Worm (Caenorhabditis elegans) whole organism, L4 larva: ENCODE results near the gene trap-2.

Experiments used
- F26F4.8 ChIP-seq: fragments of 200-800 bp; sonication (Bioruptor generic); conservative IDR thresholded peaks from 2 replicates; pipeline ENCODE4 v1.3.6; 2022; ENCODE audit warnings: missing genetic modification characterization, missing compliant biosample characterization
- F37D6.2 ChIP-seq: sonication (generic microtip); optimal IDR thresholded peaks from 2 replicates; lab custom pipeline; 2016; ENCODE audit warnings: mild to moderate bottlenecking, missing genetic modification characterization, missing compliant biosample characterization
- F49E8.2 ChIP-seq: sonication (generic microtip); optimal IDR thresholded peaks from 2 replicates; lab custom pipeline; 2016; ENCODE audit warnings: missing compliant biosample characterization, mild to moderate bottlenecking, missing genetic modification characterization, borderline replicate concordance
- T20F7.1 ChIP-seq: fragments of 200-800 bp; sonication (Bioruptor generic); optimal IDR thresholded peaks from 2 replicates; lab custom pipeline; 2018; ENCODE audit warnings: mild to moderate bottlenecking, missing genetic modification characterization, missing compliant biosample characterization
- T26A8.4 ChIP-seq: fragments of 200-800 bp; sonication (Bioruptor generic); IDR thresholded peaks from 2 replicates; pipeline ENCODE4 v1.3.6; 2022; ENCODE audit warnings: missing genetic modification characterization, missing compliant biosample characterization
- Y5F2A.4 ChIP-seq: fragments of 200-800 bp; sonication (Bioruptor generic); optimal IDR thresholded peaks from 2 replicates; lab custom pipeline; 2018; ENCODE audit warnings: mild to moderate bottlenecking, missing genetic modification characterization, missing compliant biosample characterization
- Y75B8A.6 ChIP-seq: fragments of 200-800 bp; sonication (Bioruptor generic); IDR thresholded peaks from 2 replicates; pipeline ENCODE4 v1.3.6; 2022; ENCODE audit warnings: missing genetic modification reagents, missing genetic modification characterization, missing compliant biosample characterization
- ZK337.2 ChIP-seq: fragments of 200-800 bp; sonication (Bioruptor generic); IDR thresholded peaks from 2 replicates; pipeline ENCODE4 v1.3.6; 2022; ENCODE audit warnings: missing genetic modification reagents, missing genetic modification characterization, missing compliant biosample characterization
- aha-1 ChIP-seq: fragments of 150-350 bp; peaks from one replicate; lab custom pipeline; 2014; ENCODE audit warnings: missing biosample characterization, missing genetic modification characterization
- ama-1 ChIP-seq: fragments of 150-350 bp; optimal IDR thresholded peaks from 2 replicates; lab custom pipeline; 2014; ENCODE audit warnings: inconsistent platforms, mixed read lengths
- ceh-28 ChIP-seq: fragments of 150-350 bp; optimal IDR thresholded peaks from 2 replicates; lab custom pipeline; 2014; ENCODE audit warnings: missing biosample characterization, missing genetic modification reagents, missing genetic modification characterization
- ceh-62 ChIP-seq: sonication (generic microtip); optimal IDR thresholded peaks from 2 replicates; lab custom pipeline; 2017; ENCODE audit warnings: missing biosample characterization, missing genetic modification characterization
- ctbp-1 ChIP-seq: fragments of 200-800 bp; sonication (Bioruptor generic); IDR thresholded peaks from 2 replicates; pipeline ENCODE4 v1.3.6; 2022; ENCODE audit warnings: missing genetic modification reagents, missing genetic modification characterization, missing compliant biosample characterization
- daf-12 ChIP-seq: fragments of 150-350 bp; optimal IDR thresholded peaks from 2 replicates; lab custom pipeline; 2014; ENCODE audit warnings: missing biosample characterization, missing genetic modification reagents, missing genetic modification characterization
- dmd-6 ChIP-seq: fragments of 200-800 bp; sonication (Bioruptor generic); IDR thresholded peaks from 2 replicates; pipeline ENCODE4 v1.3.6; 2022; ENCODE audit warnings: missing genetic modification reagents, missing genetic modification characterization, missing compliant biosample characterization
- dmd-8 ChIP-seq: fragments of 200-800 bp; sonication (Bioruptor generic); IDR thresholded peaks from 2 replicates; pipeline ENCODE4 v1.3.6; 2022; ENCODE audit warnings: missing genetic modification characterization, missing compliant biosample characterization
- dmd-9 ChIP-seq: fragments of 200-800 bp; sonication (Bioruptor generic); IDR thresholded peaks from 2 replicates; pipeline ENCODE4 v1.3.6; 2022; ENCODE audit warnings: missing genetic modification reagents, missing genetic modification characterization, missing compliant biosample characterization
- dpl-1 ChIP-seq: fragments of 150-350 bp; optimal IDR thresholded peaks from 2 replicates; lab custom pipeline; 2014; ENCODE audit warnings: missing biosample characterization, missing genetic modification reagents, missing genetic modification characterization
- dve-1 ChIP-seq: sonication (generic microtip); optimal IDR thresholded peaks from 2 replicates; lab custom pipeline; 2017; ENCODE audit warnings: antibody characterized with exemption, mild to moderate bottlenecking, missing genetic modification characterization, missing compliant biosample characterization; ENCODE audit not compliant: insufficient read depth
- egl-27 ChIP-seq: sonication (generic microtip); optimal IDR thresholded peaks from 3 replicates; lab custom pipeline; 2017; ENCODE audit warnings: missing biosample characterization, missing genetic modification reagents, missing genetic modification characterization
- fkh-10 ChIP-seq: fragments of 150-350 bp; optimal IDR thresholded peaks from 2 replicates; lab custom pipeline; 2014; ENCODE audit warnings: missing biosample characterization, missing genetic modification reagents, missing genetic modification characterization
- hif-1 ChIP-seq, 2 experiments: sonication (generic microtip); optimal IDR thresholded peaks; 2 replicates each; lab custom pipeline; 2016 to 2017; ENCODE audit warnings: missing compliant biosample characterization in 2 of 2, missing genetic modification characterization in 2 of 2, missing genetic modification reagents in 2 of 2, missing genotype in 2 of 2, mild to moderate bottlenecking in 1 of 2
- hlh-11 ChIP-seq: fragments of 200-800 bp; sonication (Bioruptor generic); optimal IDR thresholded peaks from 2 replicates; lab custom pipeline; 2018; ENCODE audit warnings: mild to moderate bottlenecking, missing genetic modification characterization, missing compliant biosample characterization
- jun-1 ChIP-seq: fragments of 150-350 bp; optimal IDR thresholded peaks from 2 replicates; lab custom pipeline; 2014; ENCODE audit warnings: missing biosample characterization, missing genetic modification reagents, missing genetic modification characterization
- lin-15B ChIP-seq: fragments of 150-350 bp; sonication (generic microtip); optimal IDR thresholded peaks from 3 replicates; lab custom pipeline; 2014; ENCODE audit warnings: missing biosample characterization, missing genetic modification characterization
- lin-38 ChIP-seq: fragments of 200-800 bp; sonication (Bioruptor generic); IDR thresholded peaks from 2 replicates; pipeline ENCODE4 v1.3.6; 2022; ENCODE audit warnings: missing genetic modification reagents, missing genetic modification characterization, missing compliant biosample characterization
- lin-39 ChIP-seq: fragments of 150-350 bp; optimal IDR thresholded peaks from 2 replicates; lab custom pipeline; 2014; ENCODE audit warnings: missing biosample characterization, missing genetic modification reagents, missing genetic modification characterization
- mxl-3 ChIP-seq: fragments of 200-800 bp; sonication (Bioruptor generic); optimal IDR thresholded peaks from 2 replicates; lab custom pipeline; 2018; ENCODE audit warnings: mild to moderate bottlenecking, missing genetic modification characterization, missing compliant biosample characterization
- nhr-10 ChIP-seq: fragments of 150-350 bp; optimal IDR thresholded peaks from 2 replicates; lab custom pipeline; 2014; ENCODE audit warnings: missing biosample characterization, missing genetic modification characterization
- nhr-42 ChIP-seq: fragments of 200-800 bp; sonication (Bioruptor generic); IDR thresholded peaks from 2 replicates; pipeline ENCODE4 v1.3.6; 2022; ENCODE audit warnings: missing genetic modification characterization, missing compliant biosample characterization
- nhr-48 ChIP-seq: sonication (generic microtip); optimal IDR thresholded peaks from 2 replicates; lab custom pipeline; 2016; ENCODE audit warnings: mild to moderate bottlenecking, missing genetic modification characterization, missing compliant biosample characterization
- nhr-76 ChIP-seq: fragments of 150-350 bp; optimal IDR thresholded peaks from 2 replicates; lab custom pipeline; 2014; ENCODE audit warnings: missing biosample characterization, missing genetic modification characterization
- nhr-77 ChIP-seq: fragments of 150-350 bp; optimal IDR thresholded peaks from 2 replicates; lab custom pipeline; 2014; ENCODE audit warnings: missing biosample characterization, missing genetic modification characterization
- php-3 ChIP-seq: fragments of 200-800 bp; sonication (Bioruptor generic); IDR thresholded peaks from 2 replicates; pipeline ENCODE4 v1.3.6; 2022; ENCODE audit warnings: missing genetic modification reagents, missing genetic modification characterization, missing compliant biosample characterization
- pqm-1 ChIP-seq: sonication (generic microtip); optimal IDR thresholded peaks from 2 replicates; lab custom pipeline; 2017; ENCODE audit warnings: missing biosample characterization, missing genetic modification characterization
- rbr-2 ChIP-seq: sonication (generic microtip); optimal IDR thresholded peaks from 2 replicates; lab custom pipeline; 2016; ENCODE audit warnings: missing genotype, missing genetic modification characterization, missing compliant biosample characterization
- saeg-2 ChIP-seq: fragments of 200-800 bp; sonication (Bioruptor generic); IDR thresholded peaks from 2 replicates; pipeline ENCODE4 v1.3.6; 2022; ENCODE audit warnings: missing genetic modification reagents, missing genetic modification characterization, missing compliant biosample characterization
- set-16 ChIP-seq: fragments of 200-800 bp; sonication (Bioruptor generic); IDR thresholded peaks from 2 replicates; pipeline ENCODE4 v1.3.6; 2022; ENCODE audit warnings: missing genetic modification reagents, missing genetic modification characterization, missing compliant biosample characterization
- skn-1 ChIP-seq: fragments of 150-350 bp; optimal IDR thresholded peaks from 2 replicates; lab custom pipeline; 2014; ENCODE audit warnings: missing biosample characterization, missing genetic modification characterization
- spr-3 ChIP-seq: fragments of 200-800 bp; sonication (Bioruptor generic); optimal IDR thresholded peaks from 2 replicates; lab custom pipeline; 2018; ENCODE audit warnings: mild to moderate bottlenecking, missing genetic modification characterization, missing compliant biosample characterization
- tag-97 ChIP-seq: fragments of 200-800 bp; sonication (Bioruptor generic); IDR thresholded peaks from 2 replicates; pipeline ENCODE4 v1.3.6; 2022; ENCODE audit warnings: missing genetic modification characterization, missing compliant biosample characterization
- tra-1 ChIP-seq: fragments of 200-800 bp; sonication (Bioruptor generic); IDR thresholded peaks from 2 replicates; pipeline ENCODE4 v1.3.6; 2022; ENCODE audit warnings: missing genetic modification reagents, missing genetic modification characterization, missing compliant biosample characterization
- unc-62 ChIP-seq, 3 experiments: fragments of 150-350 bp in 1 of 3; sonication (generic microtip); optimal IDR thresholded peaks in 2 of 3; peaks in 1 of 3; 1 replicate in 1 of 3; 2 replicates in 2 of 3; lab custom pipeline; 2014 to 2017; ENCODE audit warnings: missing biosample characterization in 3 of 3, missing genetic modification characterization in 3 of 3, missing genetic modification reagents in 3 of 3, missing genotype in 1 of 3
- zip-2 ChIP-seq: fragments of 150-350 bp; optimal IDR thresholded peaks from 2 replicates; lab custom pipeline; 2014; ENCODE audit warnings: missing biosample characterization, missing genetic modification characterization

The trap-2 gene

DNA sequence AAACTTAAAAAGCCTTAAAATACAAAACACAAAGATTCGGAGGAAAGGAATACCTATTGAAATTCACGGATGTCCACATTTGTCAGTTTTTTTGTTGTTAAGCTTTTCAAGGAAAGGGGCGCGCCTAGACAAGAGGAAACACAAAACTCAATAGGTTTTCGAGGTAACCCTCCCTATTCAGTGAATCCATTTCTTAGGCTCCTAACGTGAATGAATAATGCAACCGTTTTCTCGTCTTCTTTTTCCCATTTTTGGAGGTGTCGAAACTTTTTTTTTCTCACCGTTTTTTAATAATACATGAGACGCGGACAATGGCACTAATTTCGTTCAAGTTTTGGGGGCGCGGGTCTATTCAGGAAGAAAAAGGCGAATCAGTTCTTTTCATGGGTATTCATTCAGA, 30.9 kb downstream of the trap-2 start:
- TF ChIP-seq nhr-76 (no peak), ama-1 (lab: Kevin White, UChicago) (no peak), ZK337.2 (GFP tag; lab: Robert Waterston, UW) (no peak), nhr-48 (tag; lab: Kevin White, UChicago) (no peak), php-3 (GFP tag; lab: Robert Waterston, UW) (no peak), T20F7.1 (GFP tag; lab: Kevin White, UChicago) (no peak), F26F4.8 (GFP tag; lab: Robert Waterston, UW) (no peak), hif-1 (tag; optimal IDR thresholded peaks at IDR 0.05; lab: Kevin White, UChicago) (no peak), ctbp-1 (GFP tag; lab: Robert Waterston, UW) (no peak), jun-1 (no peak)
- TF ChIP-seq, all 104 proteins: peak for 0

DNA sequence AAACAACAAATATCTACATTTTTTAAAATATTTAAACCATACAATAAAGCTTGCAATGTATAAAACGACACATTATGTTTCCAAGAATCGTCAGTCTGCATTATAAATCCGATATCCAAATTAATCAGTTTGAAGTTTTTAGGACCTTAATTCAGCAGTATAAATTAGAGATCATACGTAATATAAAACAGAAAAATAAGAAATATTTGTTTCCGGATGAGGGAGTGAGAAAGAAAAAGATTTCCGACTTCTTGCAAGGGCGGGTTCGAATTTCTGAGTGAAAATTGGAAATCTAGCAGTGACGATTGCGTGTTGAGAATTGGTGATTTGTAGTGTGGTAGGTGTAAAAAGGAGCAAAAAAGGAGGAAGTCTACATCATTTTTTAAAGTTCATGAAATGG, 32.3 kb downstream of the trap-2 start, which contains the start of gene npr-19:
TSS of gene npr-19 (minus strand) at position 101 of the 400 bp plus-strand sequence.
- TF ChIP-seq dmd-9 (GFP tag; lab: Robert Waterston, UW) (no peak), hlh-11 (tag; lab: Kevin White, UChicago) (no peak)

DNA sequence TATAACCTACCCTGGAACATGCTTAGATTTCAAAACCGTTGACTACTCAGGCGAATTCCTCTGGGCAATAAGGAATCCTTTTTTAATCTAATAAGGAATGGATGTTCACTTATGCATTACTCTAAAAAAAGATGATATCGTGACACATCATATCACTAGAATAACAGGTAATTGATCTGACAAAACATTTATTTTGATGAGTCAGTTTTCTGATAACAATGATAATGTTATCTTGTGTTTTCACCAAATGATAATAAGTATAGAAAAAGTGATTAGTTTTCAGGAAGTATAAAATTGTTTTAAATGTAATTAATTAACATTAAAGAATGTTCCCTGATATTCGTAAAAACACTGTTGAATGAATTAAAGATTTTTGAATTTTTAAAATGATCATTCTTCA, 38.8 kb downstream of the trap-2 start:
- TF ChIP-seq egl-27 (tag; lab: Kevin White, UChicago) (no peak), F49E8.2 (no peak), Y5F2A.4 (GFP tag; lab: Kevin White, UChicago) (no peak), fkh-10 (GFP tag; lab: Kevin White, UChicago) (no peak), ama-1 (lab: Kevin White, UChicago) (no peak), tra-1 (GFP tag; lab: Robert Waterston, UW) (no peak), jun-1 (no peak), tag-97 (GFP tag; lab: Robert Waterston, UW) (no peak), ceh-62 (tag; lab: Kevin White, UChicago) (no peak), aha-1 (tag; lab: Kevin White, UChicago) (no peak), spr-3 (no peak), ZK337.2 (GFP tag; lab: Robert Waterston, UW) (no peak), set-16 (GFP tag; lab: Robert Waterston, UW) (no peak), saeg-2 (GFP tag; lab: Robert Waterston, UW) (no peak)

ce11 chrX:727737-728136, 40.1 kb downstream of the trap-2 start:
- TF ChIP-seq nhr-48 (tag; lab: Kevin White, UChicago) = peak; percentile 62
- peak; percentile 64 for TF ChIP-seq dmd-6 (GFP tag; lab: Robert Waterston, UW)
- 0 out of 2 replicates have a peak, but pooled peaks have one; percentile 24 for TF ChIP-seq dmd-9 (GFP tag; lab: Robert Waterston, UW)
- peak; percentile 74 for TF ChIP-seq php-3 (GFP tag; lab: Robert Waterston, UW)
- TF ChIP-seq dpl-1 (GFP tag; lab: Kevin White, UChicago) = peak; percentile 60
- peak; percentile 79 for TF ChIP-seq dve-1 (tag; lab: Kevin White, UChicago)
- no peak for TF ChIP-seq T20F7.1 (GFP tag; lab: Kevin White, UChicago)
- TF ChIP-seq lin-39 (tag; lab: Kevin White, UChicago) = no peak
- peak; percentile 44 for TF ChIP-seq lin-38
- no peak for TF ChIP-seq F26F4.8 (GFP tag; lab: Robert Waterston, UW)
- no peak for TF ChIP-seq zip-2 (tag; lab: Kevin White, UChicago)
- TF ChIP-seq pqm-1 (tag; lab: Kevin White, UChicago) = peak; percentile 22
- no peak for TF ChIP-seq unc-62 (GFP tag; optimal IDR thresholded peaks at IDR 0.05 in 1 of 2; lab: Kevin White, UChicago)
- no peak for TF ChIP-seq unc-62 (tag; optimal IDR thresholded peaks at IDR 0.05; lab: Kevin White, UChicago)
- TF ChIP-seq hlh-11 (tag; lab: Kevin White, UChicago) = peak; percentile 90
- TF ChIP-seq skn-1 (tag; lab: Kevin White, UChicago) = no peak
- peak; percentile 42 for TF ChIP-seq F37D6.2 (tag; lab: Kevin White, UChicago)
- no peak for TF ChIP-seq dmd-8 (GFP tag; lab: Robert Waterston, UW)
- peak; percentile 90 for TF ChIP-seq ceh-28 (tag; lab: Kevin White, UChicago)
- TF ChIP-seq nhr-77 (tag; lab: Kevin White, UChicago) = peak; percentile 8
- peak; percentile 73 for TF ChIP-seq rbr-2 (tag; lab: Kevin White, UChicago)
- TF ChIP-seq nhr-10 (tag; lab: Kevin White, UChicago) = no peak
- TF ChIP-seq lin-15B (tag; lab: Kevin White, UChicago) = no peak
- 0 out of 2 replicates have a peak, but pooled peaks have one; percentile 55 for TF ChIP-seq nhr-42 (GFP tag; lab: Robert Waterston, UW)
- no peak for TF ChIP-seq fkh-10 (GFP tag; lab: Kevin White, UChicago)
- TF ChIP-seq saeg-2 (GFP tag; lab: Robert Waterston, UW) = no peak
- no peak for TF ChIP-seq tag-97 (GFP tag; lab: Robert Waterston, UW)
- no peak for TF ChIP-seq daf-12 (tag; lab: Kevin White, UChicago)
- TF ChIP-seq mxl-3 (GFP tag; lab: Kevin White, UChicago) = peak; percentile 78
- no peak for TF ChIP-seq ZK337.2 (GFP tag; lab: Robert Waterston, UW)
- TF ChIP-seq egl-27 (tag; lab: Kevin White, UChicago) = no peak
- TF ChIP-seq T26A8.4 (GFP tag; lab: Robert Waterston, UW) = peak; percentile 82
- no peak for TF ChIP-seq Y75B8A.6
- TF ChIP-seq F49E8.2 = no peak
